Worm (Caenorhabditis elegans) whole organism, young adult: ENCODE data around the gene C28C12.1.
A peak's percentile ranks its signal among the peaks of the same experiment; 100 is the strongest.

Experiments
- B0019.2 ChIP-seq: fragments of 200-800 bp; sonication (Bioruptor generic); conservative IDR thresholded peaks from 2 replicates; pipeline ENCODE4 v1.3.6; 2022; ENCODE audit warnings: missing genetic modification reagents, missing genetic modification characterization, missing compliant biosample characterization
- B0035.1 ChIP-seq: sonication (generic microtip); optimal IDR thresholded peaks from 2 replicates; lab custom pipeline; 2016; ENCODE audit warnings: missing genetic modification characterization, mild to moderate bottlenecking, missing compliant biosample characterization, missing genotype, missing genetic modification reagents
- B0261.1 ChIP-seq: sonication (generic microtip); optimal IDR thresholded peaks from 2 replicates; lab custom pipeline; 2016; ENCODE audit warnings: mild to moderate bottlenecking, missing genetic modification characterization, moderate library complexity, missing compliant biosample characterization
- B0336.3 ChIP-seq: fragments of 200-800 bp; sonication (Bioruptor generic); IDR thresholded peaks from 2 replicates; pipeline ENCODE4 v1.3.6; 2022; ENCODE audit warnings: missing genetic modification characterization, missing compliant biosample characterization
- F10E7.11 ChIP-seq: sonication (generic microtip); optimal IDR thresholded peaks from 2 replicates; lab custom pipeline; 2017; ENCODE audit warnings: mild to moderate bottlenecking, missing genetic modification characterization, moderate library complexity, missing compliant biosample characterization
- F39B2.1 ChIP-seq: fragments of 200-800 bp; sonication (Bioruptor generic); IDR thresholded peaks from 2 replicates; pipeline ENCODE4 v1.3.6; 2022; ENCODE audit warnings: missing genetic modification reagents, missing genetic modification characterization, missing compliant biosample characterization
- F49E8.2 ChIP-seq: sonication (generic microtip); optimal IDR thresholded peaks from 3 replicates; lab custom pipeline; 2017; ENCODE audit warnings: missing genetic modification characterization, mild to moderate bottlenecking, missing compliant biosample characterization, antibody characterized with exemption, moderate library complexity; ENCODE audit not compliant: insufficient read depth
- K12H6.12 ChIP-seq: fragments of 200-800 bp; sonication (Bioruptor generic); optimal IDR thresholded peaks from 2 replicates; lab custom pipeline; 2018; ENCODE audit warnings: mild to moderate bottlenecking, missing genetic modification characterization, missing compliant biosample characterization
- Y53G8AR.9 ChIP-seq: fragments of 200-800 bp; sonication (Bioruptor generic); conservative IDR thresholded peaks from 2 replicates; pipeline ENCODE4 v1.3.6; 2022; ENCODE audit warnings: missing genetic modification reagents, missing genetic modification characterization, missing compliant biosample characterization
- Y95B8A.8 ChIP-seq: fragments of 200-800 bp; sonication (Bioruptor generic); IDR thresholded peaks from 2 replicates; pipeline ENCODE4 v1.3.6; 2022; ENCODE audit warnings: missing genetic modification reagents, missing genetic modification characterization, missing compliant biosample characterization
- aptf-2 ChIP-seq: fragments of 200-800 bp; sonication (Bioruptor generic); conservative IDR thresholded peaks from 2 replicates; pipeline ENCODE4 v1.3.6; 2022; ENCODE audit warnings: missing genetic modification reagents, missing genetic modification characterization, missing compliant biosample characterization
- atf-7 ChIP-seq: sonication (generic microtip); optimal IDR thresholded peaks from 2 replicates; lab custom pipeline; 2017; ENCODE audit warnings: mild to moderate bottlenecking, missing genetic modification characterization, missing compliant biosample characterization
- attf-5 ChIP-seq: fragments of 200-800 bp; sonication (Bioruptor generic); optimal IDR thresholded peaks from 2 replicates; lab custom pipeline; 2018; ENCODE audit warnings: mild to moderate bottlenecking, missing genetic modification characterization, missing compliant biosample characterization
- attf-6 ChIP-seq: fragments of 200-800 bp; sonication (Bioruptor generic); IDR thresholded peaks from 2 replicates; pipeline ENCODE4 v1.3.6; 2022; ENCODE audit warnings: missing genetic modification reagents, missing genetic modification characterization, missing compliant biosample characterization
- bed-1 ChIP-seq: fragments of 200-800 bp; sonication (Bioruptor generic); IDR thresholded peaks from 2 replicates; pipeline ENCODE4 v1.3.6; 2022; ENCODE audit warnings: missing genetic modification reagents, missing genetic modification characterization, missing compliant biosample characterization
- ccch-3 ChIP-seq: fragments of 200-800 bp; sonication (Bioruptor generic); optimal IDR thresholded peaks from 2 replicates; lab custom pipeline; 2018; ENCODE audit warnings: mild to moderate bottlenecking, missing genetic modification characterization, missing compliant biosample characterization
- ceh-91 ChIP-seq: fragments of 200-800 bp; sonication (Bioruptor generic); IDR thresholded peaks from 2 replicates; pipeline ENCODE4 v1.3.6; 2022; ENCODE audit warnings: missing genetic modification reagents, missing genetic modification characterization, missing compliant biosample characterization
- dpff-1 ChIP-seq: sonication (generic microtip); optimal IDR thresholded peaks from 2 replicates; lab custom pipeline; 2017; ENCODE audit warnings: mild to moderate bottlenecking, missing genetic modification characterization, missing compliant biosample characterization
- dpl-1 ChIP-seq: fragments of 150-350 bp; optimal IDR thresholded peaks from 2 replicates; lab custom pipeline; 2014; ENCODE audit warnings: missing biosample characterization, missing genetic modification reagents, missing genetic modification characterization
- ekl-4 ChIP-seq: fragments of 200-800 bp; sonication (Bioruptor generic); IDR thresholded peaks from 2 replicates; pipeline ENCODE4 v1.3.6; 2022; ENCODE audit warnings: missing genetic modification reagents, missing genetic modification characterization, missing compliant biosample characterization
- hlh-12 ChIP-seq: sonication (generic microtip); optimal IDR thresholded peaks from 2 replicates; lab custom pipeline; 2016; ENCODE audit warnings: missing genetic modification characterization, missing compliant biosample characterization
- hmg-1.2 ChIP-seq: fragments of 200-800 bp; sonication (Bioruptor generic); IDR thresholded peaks from 2 replicates; pipeline ENCODE4 v1.3.6; 2022; ENCODE audit warnings: missing genetic modification reagents, missing genetic modification characterization, missing compliant biosample characterization
- hmg-20 ChIP-seq: fragments of 200-800 bp; sonication (Bioruptor generic); IDR thresholded peaks from 2 replicates; pipeline ENCODE4 v1.3.6; 2022; ENCODE audit warnings: missing genetic modification reagents, missing genetic modification characterization, missing compliant biosample characterization
- hsf-1 ChIP-seq: fragments of 200-800 bp; sonication (Bioruptor generic); IDR thresholded peaks from 2 replicates; pipeline ENCODE4 v1.3.6; 2022; ENCODE audit warnings: missing genetic modification reagents, missing genetic modification characterization, missing compliant biosample characterization
- lin-26 ChIP-seq: fragments of 200-800 bp; sonication (Bioruptor generic); IDR thresholded peaks from 2 replicates; pipeline ENCODE4 v1.3.6; 2022; ENCODE audit warnings: missing genetic modification reagents, missing genetic modification characterization, missing compliant biosample characterization
- lin-40 ChIP-seq: sonication (generic microtip); optimal IDR thresholded peaks from 2 replicates; lab custom pipeline; 2016; ENCODE audit warnings: missing genetic modification characterization, mild to moderate bottlenecking, missing compliant biosample characterization, missing genotype, missing genetic modification reagents
- lsy-27 ChIP-seq: sonication (generic microtip); optimal IDR thresholded peaks from 2 replicates; lab custom pipeline; 2017; ENCODE audit warnings: missing genetic modification characterization, mild to moderate bottlenecking, missing compliant biosample characterization, antibody characterized with exemption, missing genotype, borderline replicate concordance; ENCODE audit not compliant: insufficient read depth
- madf-3 ChIP-seq: fragments of 200-800 bp; sonication (Bioruptor generic); IDR thresholded peaks from 2 replicates; pipeline ENCODE4 v1.3.6; 2022; ENCODE audit warnings: missing genetic modification reagents, missing genetic modification characterization, missing compliant biosample characterization
- madf-6 ChIP-seq: fragments of 200-800 bp; sonication (Bioruptor generic); IDR thresholded peaks from 2 replicates; pipeline ENCODE4 v1.3.6; 2022; ENCODE audit warnings: missing genetic modification reagents, missing genetic modification characterization, missing compliant biosample characterization
- mcd-1 ChIP-seq: fragments of 200-800 bp; sonication (Bioruptor generic); IDR thresholded peaks from 2 replicates; pipeline ENCODE4 v1.3.6; 2022; ENCODE audit warnings: missing genetic modification reagents, missing genetic modification characterization, missing compliant biosample characterization
- mel-28 ChIP-seq: sonication (generic microtip); optimal IDR thresholded peaks from 2 replicates; lab custom pipeline; 2016; ENCODE audit warnings: borderline replicate concordance, mild to moderate bottlenecking, missing genetic modification characterization, missing compliant biosample characterization
- mes-4 ChIP-seq: sonication (generic microtip); optimal IDR thresholded peaks from 2 replicates; lab custom pipeline; 2016; ENCODE audit warnings: missing genotype, missing genetic modification characterization, missing compliant biosample characterization
- nfya-1 ChIP-seq: sonication (generic microtip); optimal IDR thresholded peaks from 2 replicates; lab custom pipeline; 2017; ENCODE audit warnings: antibody characterized with exemption, missing compliant biosample characterization, missing genetic modification characterization, borderline replicate concordance; ENCODE audit not compliant: insufficient read depth
- nhr-80 ChIP-seq: sonication (generic microtip); optimal IDR thresholded peaks from 2 replicates; lab custom pipeline; 2016; ENCODE audit warnings: missing genetic modification characterization, missing compliant biosample characterization
- rcor-1 ChIP-seq: fragments of 200-800 bp; sonication (Bioruptor generic); IDR thresholded peaks from 2 replicates; pipeline ENCODE4 v1.3.6; 2022; ENCODE audit warnings: missing genetic modification reagents, missing genetic modification characterization, missing compliant biosample characterization
- rpc-1 ChIP-seq, 2 experiments: fragments of 150-350 bp in 1 of 2; sonication (generic microtip) in 1 of 2; optimal IDR thresholded peaks; 2 replicates each; lab custom pipeline; 2014 to 2018; ENCODE audit warnings: missing biosample characterization in 1 of 2, missing genetic modification characterization in 1 of 2, missing genetic modification reagents in 1 of 2, missing genotype in 1 of 2
- snpc-4 ChIP-seq, 5 experiments: fragments of 150-350 bp in 1 of 5; sonication (generic microtip) in 4 of 5; optimal IDR thresholded peaks; 2 replicates each; lab custom pipeline; 2014 to 2018; ENCODE audit warnings: missing genetic modification characterization in 5 of 5, missing biosample characterization in 3 of 5, antibody characterized with exemption in 2 of 5, mild to moderate bottlenecking in 2 of 5, missing compliant biosample characterization in 2 of 5, missing genotype in 2 of 5, moderate library complexity in 2 of 5, missing genetic modification reagents in 1 of 5
- somi-1 ChIP-seq: fragments of 200-800 bp; sonication (Bioruptor generic); optimal IDR thresholded peaks from 2 replicates; lab custom pipeline; 2018; ENCODE audit warnings: mild to moderate bottlenecking, missing genetic modification characterization, missing compliant biosample characterization
- sptf-2 ChIP-seq: fragments of 200-800 bp; sonication (Bioruptor generic); optimal IDR thresholded peaks from 2 replicates; lab custom pipeline; 2018; ENCODE audit warnings: mild to moderate bottlenecking, missing genetic modification characterization, missing compliant biosample characterization
- xnd-1 ChIP-seq: sonication (generic microtip); optimal IDR thresholded peaks from 2 replicates; lab custom pipeline; 2016; ENCODE audit warnings: missing genotype, missing genetic modification reagents, missing genetic modification characterization, missing compliant biosample characterization
- zfh-2 ChIP-seq: fragments of 200-800 bp; sonication (Bioruptor generic); conservative IDR thresholded peaks from 2 replicates; pipeline ENCODE4 v1.3.6; 2022; ENCODE audit warnings: missing genetic modification reagents, missing genetic modification characterization, missing compliant biosample characterization
- ztf-25 ChIP-seq: fragments of 200-800 bp; sonication (Bioruptor generic); IDR thresholded peaks from 2 replicates; pipeline ENCODE4 v1.3.6; 2022; ENCODE audit warnings: missing genetic modification reagents, missing genetic modification characterization, missing compliant biosample characterization
- ztf-26 ChIP-seq: sonication (generic microtip); optimal IDR thresholded peaks from 2 replicates; lab custom pipeline; 2017; ENCODE audit warnings: missing genetic modification characterization, missing compliant biosample characterization
- ztf-6 ChIP-seq: fragments of 200-800 bp; sonication (Bioruptor generic); IDR thresholded peaks from 2 replicates; pipeline ENCODE4 v1.3.6; 2022; ENCODE audit warnings: missing genetic modification reagents, missing genetic modification characterization, missing compliant biosample characterization

C28C12.1 gene

DNA sequence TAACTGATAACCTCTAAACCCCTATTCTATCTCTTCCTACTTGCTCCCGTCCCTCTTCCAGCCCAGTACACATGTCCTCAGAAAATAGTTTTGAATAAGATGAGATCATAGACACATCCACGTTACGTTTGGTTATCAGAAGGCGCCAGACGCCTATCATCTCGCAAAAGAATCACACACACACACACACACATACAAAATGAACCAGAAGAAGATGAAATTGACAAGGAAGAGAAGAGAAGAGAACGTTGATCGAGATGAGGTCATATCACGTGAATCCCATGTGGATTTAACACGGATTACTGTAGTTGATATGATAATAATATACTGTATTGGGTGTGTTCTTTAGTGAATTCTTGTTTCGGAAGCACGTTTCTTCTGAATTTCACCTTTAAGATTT is 24.6 kb downstream of the C28C12.1 start:
- TF ChIP-seq B0035.1 (no peak), hlh-12 (no peak), lin-40 (tag; lab: Kevin White, UChicago) (peak; percentile 21), lin-26 (GFP tag; lab: Robert Waterston, UW) (0 out of 2 replicates have a peak, but pooled peaks have one; percentile 40), hmg-1.2 (GFP tag; lab: Robert Waterston, UW) (no peak), somi-1 (GFP tag; lab: Kevin White, UChicago) (peak; percentile 67), K12H6.12 (tag; lab: Kevin White, UChicago) (peak; percentile 16)

ce11 chrIV:8526579-8526978 is 25.1 kb downstream of the C28C12.1 start:
- TF ChIP-seq ztf-26 (tag; lab: Kevin White, UChicago) (no peak), dpl-1 (GFP tag; lab: Kevin White, UChicago) (no peak), hmg-20 (GFP tag; lab: Robert Waterston, UW) (no peak), aptf-2 (GFP tag; lab: Robert Waterston, UW) (no peak), Y53G8AR.9 (GFP tag; lab: Robert Waterston, UW) (no peak), rcor-1 (GFP tag; lab: Robert Waterston, UW) (no peak), lsy-27 (tag; lab: Kevin White, UChicago) (no peak), mel-28 (tag; lab: Kevin White, UChicago) (no peak), F49E8.2 (tag; lab: Kevin White, UChicago) (no peak), F10E7.11 (tag; lab: Kevin White, UChicago) (no peak)

ce11 chrIV:8527598-8528012 is 26.1 kb downstream of the C28C12.1 start:
- TF ChIP-seq Y95B8A.8 (GFP tag; lab: Robert Waterston, UW) (0 out of 2 replicates have a peak, but pooled peaks have one; percentile 16), F39B2.1 (GFP tag; lab: Robert Waterston, UW) (no peak), hsf-1 (GFP tag; lab: Robert Waterston, UW) (peak; percentile 70; the same call in 1 of the 2 replicates), snpc-4 (GFP tag; optimal IDR thresholded peaks at IDR 0.05; lab: Kevin White, UChicago) (no peak), snpc-4 (tag; optimal IDR thresholded peaks at IDR 0.05; lab: Kevin White, UChicago) (peak in 3 of 4 experiments; percentile 13 to 68 (median 59)), ztf-6 (GFP tag; lab: Robert Waterston, UW) (no peak), sptf-2 (GFP tag; lab: Kevin White, UChicago) (peak; percentile 22), ceh-91 (GFP tag; lab: Robert Waterston, UW) (no peak), B0019.2 (GFP tag; lab: Robert Waterston, UW) (no peak), B0261.1 (tag; lab: Kevin White, UChicago) (no peak), mes-4 (tag; lab: Kevin White, UChicago) (no peak), mcd-1 (GFP tag; lab: Robert Waterston, UW) (peak; percentile 36; the same call in 1 of the 2 replicates), nhr-80 (tag; lab: Kevin White, UChicago) (peak; percentile 99), ekl-4 (GFP tag; lab: Robert Waterston, UW) (no peak), ztf-25 (GFP tag; lab: Robert Waterston, UW) (no peak), rpc-1 (optimal IDR thresholded peaks at IDR 0.05; lab: Kevin White, UChicago) (no peak), rpc-1 (tag; optimal IDR thresholded peaks at IDR 0.05; lab: Kevin White, UChicago) (no peak), hmg-20 (GFP tag; lab: Robert Waterston, UW) (no peak), zfh-2 (no peak), atf-7 (tag; lab: Kevin White, UChicago) (peak; percentile 98), rcor-1 (GFP tag; lab: Robert Waterston, UW) (no peak), madf-6 (GFP tag; lab: Robert Waterston, UW) (no peak; the same call in 1 of the 2 replicates), xnd-1 (tag; lab: Kevin White, UChicago) (no peak), madf-3 (no peak), ccch-3 (GFP tag; lab: Kevin White, UChicago) (no peak), bed-1 (GFP tag; lab: Robert Waterston, UW) (no peak), dpff-1 (tag; lab: Kevin White, UChicago) (no peak), B0336.3 (GFP tag; lab: Robert Waterston, UW) (peak; percentile 81), somi-1 (GFP tag; lab: Kevin White, UChicago) (peak; percentile 96), attf-5 (GFP tag; lab: Kevin White, UChicago) (peak; percentile 60), nfya-1 (tag; lab: Kevin White, UChicago) (no peak), attf-6 (GFP tag; lab: Robert Waterston, UW) (no peak)
